Worm (Caenorhabditis elegans): ENCODE data around the gene F31D5.1.

DNA sequence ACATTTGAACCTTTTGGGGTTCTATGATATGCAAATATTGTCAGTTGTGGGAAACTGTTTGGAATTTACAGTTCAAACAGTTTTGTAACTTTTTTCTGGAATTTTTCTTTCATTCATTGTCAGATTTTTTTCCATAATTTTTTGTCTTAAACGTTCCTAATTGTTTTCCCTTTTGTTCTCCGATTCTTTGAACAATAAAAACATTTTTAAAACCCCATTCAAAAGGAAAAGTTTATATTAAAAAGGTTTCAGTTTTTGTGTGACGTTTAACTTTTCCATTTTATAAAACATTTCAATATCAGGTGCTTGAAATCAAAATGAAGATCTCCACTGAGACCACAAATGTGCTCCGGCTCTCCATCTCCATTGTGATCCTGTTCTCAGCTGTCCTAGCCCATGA, at the start of gene F31D5.1:
- TF ChIP-seq tbx-11 (GFP tag; IDR thresholded peaks at IDR 0.05) (no peak), ama-1 (optimal IDR thresholded peaks at IDR 0.05) (no peak), tbx-37 (GFP tag; conservative IDR thresholded peaks at IDR 0.05) (no peak), flt-1 (GFP tag; IDR thresholded peaks at IDR 0.05) (no peak), hmbx-1 (tag; optimal IDR thresholded peaks at IDR 0.05) (no peak), aly-1 (tag; optimal IDR thresholded peaks at IDR 0.05) (no peak), B0310.2 (tag; optimal IDR thresholded peaks at IDR 0.05) (no peak), tra-4 (tag; optimal IDR thresholded peaks at IDR 0.05) (no peak), hnd-1 (tag; optimal IDR thresholded peaks at IDR 0.05) (no peak), F13C5.2 (tag; optimal IDR thresholded peaks at IDR 0.05) (no peak), pes-1 (GFP tag; IDR thresholded peaks at IDR 0.05) (no peak), ceh-13 (GFP tag; optimal IDR thresholded peaks at IDR 0.05) (no peak), scrt-1 (GFP tag; IDR thresholded peaks at IDR 0.05) (no peak)
